Worm (Caenorhabditis elegans) whole organism, L4/young adult: ENCODE data around the gene F01D5.10.

Source experiments
- W03F9.2 ChIP-seq: fragments of 150-350 bp; optimal IDR thresholded peaks from 2 replicates; lab custom pipeline; 2014; ENCODE audit warnings: missing biosample characterization, missing genetic modification characterization
- dao-5 ChIP-seq: sonication (generic microtip); optimal IDR thresholded peaks from 2 replicates; lab custom pipeline; 2016; ENCODE audit warnings: missing genotype, missing genetic modification characterization, moderate library complexity, missing compliant biosample characterization
- him-1 ChIP-seq: sonication (generic microtip); optimal IDR thresholded peaks from 2 replicates; lab custom pipeline; 2016; ENCODE audit warnings: missing genotype, missing genetic modification reagents, missing genetic modification characterization, missing compliant biosample characterization

F01D5.10 gene

DNA sequence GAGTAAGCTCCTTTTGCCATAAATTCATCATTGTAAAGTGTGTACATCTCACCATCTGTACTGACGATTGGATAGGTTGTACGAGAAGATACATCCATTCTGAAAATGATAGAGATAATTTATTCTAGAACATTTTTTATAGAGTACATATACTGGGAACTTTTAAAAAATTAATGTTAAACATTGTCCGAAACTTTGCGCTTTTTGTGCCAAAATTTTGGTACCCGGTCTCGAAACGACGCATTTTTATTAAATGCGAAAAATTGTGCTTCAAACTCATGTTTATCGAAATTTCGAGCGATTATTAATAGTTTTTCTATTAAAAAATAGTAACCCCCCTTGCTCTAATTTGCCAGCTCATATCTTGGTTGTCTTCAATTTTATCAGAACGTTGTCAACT is 29.4 kb downstream of the F01D5.10 start, which contains the start of gene Y39G8B.5:
TSS of gene Y39G8B.5 (minus strand) at position 101 of the 400 bp plus-strand sequence.
- TF ChIP-seq dao-5 (tag; lab: Kevin White, UChicago) (no peak), him-1 (no peak), W03F9.2 (tag; lab: Kevin White, UChicago) (no peak)

DNA sequence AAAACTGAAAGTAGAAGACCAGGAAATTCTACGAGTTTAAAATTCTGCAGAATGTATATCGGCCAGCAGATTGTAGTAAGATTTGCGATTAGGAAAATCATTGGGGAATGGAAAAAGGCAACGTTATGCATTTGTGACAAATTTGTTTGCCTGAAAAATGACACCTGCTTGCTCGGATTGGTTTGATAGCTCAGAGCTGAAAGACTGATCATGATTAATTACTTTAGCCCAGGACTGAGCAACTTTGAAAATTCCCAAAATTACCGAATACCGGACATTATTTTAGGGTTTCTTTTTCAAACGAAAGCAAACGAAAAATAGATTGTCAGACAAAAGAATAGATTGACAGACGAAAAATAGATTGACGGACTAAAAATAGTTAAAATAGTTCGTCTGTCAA is 36.6 kb downstream of the F01D5.10 start, which contains the start of gene sre-47:
TSS of gene sre-47 (minus strand) at position 101 of the 400 bp plus-strand sequence.
- no peak for TF ChIP-seq W03F9.2 (tag; lab: Kevin White, UChicago)
- no peak for TF ChIP-seq him-1
- TF ChIP-seq dao-5 (tag; lab: Kevin White, UChicago), result no peak

DNA sequence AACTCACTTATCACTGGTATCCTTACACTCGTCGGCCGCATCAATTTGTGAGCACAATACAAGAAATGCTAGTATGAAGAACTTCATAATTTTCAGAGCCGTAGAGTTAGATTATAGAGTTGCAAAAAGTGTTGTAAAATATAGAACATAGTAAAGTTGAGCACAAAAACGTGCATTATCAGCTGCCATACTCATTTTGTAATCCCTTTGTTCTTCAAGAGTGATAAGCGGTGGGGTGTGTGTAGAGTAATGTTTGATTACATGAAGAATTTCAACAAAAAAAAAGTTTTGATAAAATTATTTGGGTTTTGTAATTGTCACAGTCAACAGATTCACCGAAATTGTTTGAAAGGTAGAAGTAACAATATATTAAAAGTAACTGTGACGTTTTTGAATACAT is 38.2 kb downstream of the F01D5.10 start, which contains the start of the genes Y39G8B.13 and Y39G8B.10:
TSS of gene Y39G8B.13 (minus strand) at position 125 of the 400 bp plus-strand sequence.
TSS of gene Y39G8B.10 (minus strand) at position 193 of the 400 bp plus-strand sequence.
- TF ChIP-seq dao-5 (tag; lab: Kevin White, UChicago), result no peak
- TF ChIP-seq W03F9.2 (tag; lab: Kevin White, UChicago), result no peak
- TF ChIP-seq him-1, result no peak

DNA sequence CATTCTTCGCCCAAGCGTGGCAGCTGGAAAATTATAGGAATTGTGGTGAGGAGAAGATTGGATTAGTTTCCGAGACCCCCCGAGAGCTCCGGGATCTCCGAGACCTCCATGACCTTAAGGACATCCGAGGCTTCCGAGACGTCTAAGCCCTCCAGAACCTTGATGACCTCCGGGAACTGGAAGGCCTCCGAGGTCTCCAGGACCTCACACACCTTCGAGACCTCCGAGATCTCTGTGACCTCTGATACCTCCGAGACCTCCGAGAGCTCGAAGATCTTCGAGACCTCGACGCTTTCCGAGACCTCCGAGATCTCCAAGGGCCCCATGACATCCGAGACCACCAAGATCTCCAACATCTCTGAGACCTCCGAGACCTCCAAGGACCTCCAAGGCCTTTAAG is 38.9 kb downstream of the F01D5.10 start:
- no peak for TF ChIP-seq him-1
- TF ChIP-seq dao-5 (tag; lab: Kevin White, UChicago), result no peak
- TF ChIP-seq W03F9.2 (tag; lab: Kevin White, UChicago), result no peak

DNA sequence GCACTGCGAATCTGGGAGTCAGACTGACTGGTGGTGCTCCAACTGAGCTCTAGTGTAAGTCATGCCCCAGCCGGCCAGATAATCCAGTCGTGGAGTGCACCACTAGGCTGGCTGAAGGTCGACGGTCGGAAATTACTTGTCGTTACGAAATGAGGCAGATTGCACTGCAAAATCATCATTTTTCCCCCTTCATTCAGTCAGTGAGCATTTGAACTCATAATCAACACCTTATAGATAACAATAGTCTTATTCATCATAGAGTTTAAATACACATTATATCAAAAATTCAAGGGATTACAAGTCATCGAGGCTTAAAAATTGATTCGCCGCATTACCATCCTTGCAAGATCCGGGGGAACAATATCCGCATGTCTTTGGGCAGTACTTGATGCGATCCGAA is 39.3 kb downstream of the F01D5.10 start:
- TF ChIP-seq him-1 (no peak), W03F9.2 (tag; lab: Kevin White, UChicago) (no peak), dao-5 (tag; lab: Kevin White, UChicago) (no peak)

DNA sequence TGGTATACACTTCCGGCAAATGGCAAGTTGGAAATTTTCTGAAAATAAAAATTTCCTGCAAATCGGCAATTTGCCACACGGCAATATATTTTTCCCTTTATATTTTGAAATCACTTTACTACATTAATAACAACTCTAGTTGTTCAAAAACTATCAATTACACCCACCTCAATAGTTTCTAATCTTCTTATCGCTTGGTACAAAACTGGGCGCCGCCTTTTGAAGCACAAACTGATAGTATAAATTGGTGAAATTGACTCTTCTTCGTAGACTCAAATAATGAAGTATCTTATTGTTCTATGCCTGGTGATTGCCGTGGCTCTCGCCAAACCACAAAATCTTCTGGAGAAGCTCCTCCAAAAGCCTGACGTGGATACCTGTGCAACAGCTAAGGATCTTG is 40.0 kb downstream of the F01D5.10 start, which contains the start of gene Y39G8B.9:
TSS of gene Y39G8B.9 (plus strand) at position 269 of the 400 bp plus-strand sequence.
- TF ChIP-seq W03F9.2 (tag; lab: Kevin White, UChicago), result no peak
- TF ChIP-seq him-1, result no peak
- no peak for TF ChIP-seq dao-5 (tag; lab: Kevin White, UChicago)

DNA sequence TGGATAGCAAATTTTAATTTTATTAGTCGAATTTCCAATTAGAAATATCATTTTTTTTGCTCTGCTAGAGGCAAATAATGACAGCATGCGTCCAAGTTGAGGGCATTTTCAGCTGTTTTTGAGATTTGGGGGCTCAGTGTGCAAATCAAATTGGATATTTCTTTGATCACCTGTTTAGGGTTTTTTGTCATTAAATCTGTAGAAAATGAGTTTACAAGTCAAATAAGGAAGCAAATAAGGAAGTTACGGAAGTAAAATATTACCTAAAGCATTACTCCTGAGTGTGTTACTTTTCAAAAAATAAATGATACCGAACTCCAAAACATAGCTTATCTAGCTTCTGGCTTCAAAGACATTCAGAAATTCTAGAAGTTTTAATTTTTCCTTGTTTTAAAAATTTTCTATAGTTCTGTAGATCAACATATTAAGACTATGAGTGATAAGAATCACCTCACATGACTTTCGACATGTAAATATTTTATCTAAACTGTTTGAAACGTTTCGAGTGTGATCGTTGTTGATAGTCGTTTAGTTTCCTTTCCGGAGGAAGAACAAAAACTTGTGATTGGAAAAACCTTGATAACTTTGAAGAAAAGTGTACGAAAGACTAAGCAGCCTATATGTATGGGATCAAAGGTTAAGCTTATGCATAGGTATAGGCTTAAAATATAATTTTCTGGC is 41.2 kb downstream of the F01D5.10 start, which contains the start of gene sre-48:
TSS of gene sre-48 (minus strand) at position 51 of the 681 bp plus-strand sequence.
- TF ChIP-seq dao-5 (tag; lab: Kevin White, UChicago), result no peak

DNA sequence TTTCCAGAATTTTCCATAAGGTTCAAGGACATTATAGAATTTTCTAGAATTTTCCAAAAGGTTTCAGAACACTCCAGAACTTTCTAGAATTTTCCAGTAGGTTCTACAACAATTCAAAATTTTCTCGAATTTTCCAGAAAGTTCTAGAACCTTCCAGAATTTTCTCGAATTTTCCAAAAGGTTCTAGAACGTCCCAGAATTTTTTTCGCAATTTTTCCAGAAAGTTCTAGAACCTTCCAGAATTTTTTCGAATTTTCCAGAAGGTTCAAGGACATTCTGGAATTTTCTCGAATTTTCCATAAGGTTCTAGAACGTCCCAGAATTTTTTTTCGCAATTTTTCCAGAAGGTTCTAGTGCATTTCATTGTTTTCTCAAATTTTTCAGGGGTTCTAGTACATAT is 43.4 kb downstream of the F01D5.10 start:
- TF ChIP-seq W03F9.2 (tag; lab: Kevin White, UChicago) (no peak), dao-5 (tag; lab: Kevin White, UChicago) (no peak), him-1 (no peak)

DNA sequence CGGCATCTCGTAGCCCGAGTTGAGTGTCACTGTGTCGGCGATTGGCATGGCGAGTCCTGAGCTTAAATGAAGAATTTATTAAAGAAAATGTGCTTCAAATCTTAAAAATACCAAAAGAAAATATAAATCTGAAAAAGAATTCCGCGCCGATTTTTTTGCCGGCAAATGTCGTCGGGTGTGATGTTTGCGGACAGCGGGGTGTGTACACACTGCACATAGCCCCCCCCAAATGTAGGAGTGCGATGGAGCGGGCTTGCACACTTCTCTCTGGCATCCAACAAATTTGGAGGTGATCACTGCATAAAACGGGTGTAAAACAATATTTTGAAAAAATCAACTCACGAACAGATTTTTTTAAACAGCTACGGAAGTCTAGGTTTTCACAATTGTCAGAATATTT is 45.0 kb downstream of the F01D5.10 start, which contains the start of gene Y39G8B.2:
TSS of gene Y39G8B.2 (minus strand) at position 61 of the 400 bp plus-strand sequence.
- TF ChIP-seq him-1 (no peak), W03F9.2 (tag; lab: Kevin White, UChicago) (no peak), dao-5 (tag; lab: Kevin White, UChicago) (no peak)

DNA sequence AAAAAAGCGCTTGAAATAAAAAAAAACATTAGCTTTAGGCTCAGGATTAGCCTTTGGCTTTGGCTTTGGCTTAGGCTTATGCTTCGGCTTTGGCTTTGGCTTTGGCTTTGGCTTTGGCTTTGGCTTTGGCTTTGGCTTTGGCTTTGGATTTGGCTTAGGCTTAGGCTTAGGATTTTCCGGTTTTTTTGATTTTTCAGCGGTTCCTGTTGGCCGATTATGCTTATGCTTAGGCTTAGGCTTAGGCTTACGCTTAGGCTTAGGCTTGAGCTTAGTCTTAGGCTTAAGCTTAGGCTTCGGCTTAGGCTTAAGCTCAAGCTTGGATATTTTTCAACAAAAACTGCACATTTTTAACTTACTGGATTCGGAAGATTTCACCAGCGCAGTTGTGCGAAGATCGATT is 47.0 kb downstream of the F01D5.10 start:
- TF ChIP-seq dao-5 (tag; lab: Kevin White, UChicago), result no peak
- no peak for TF ChIP-seq him-1
- TF ChIP-seq W03F9.2 (tag; lab: Kevin White, UChicago), result no peak

DNA sequence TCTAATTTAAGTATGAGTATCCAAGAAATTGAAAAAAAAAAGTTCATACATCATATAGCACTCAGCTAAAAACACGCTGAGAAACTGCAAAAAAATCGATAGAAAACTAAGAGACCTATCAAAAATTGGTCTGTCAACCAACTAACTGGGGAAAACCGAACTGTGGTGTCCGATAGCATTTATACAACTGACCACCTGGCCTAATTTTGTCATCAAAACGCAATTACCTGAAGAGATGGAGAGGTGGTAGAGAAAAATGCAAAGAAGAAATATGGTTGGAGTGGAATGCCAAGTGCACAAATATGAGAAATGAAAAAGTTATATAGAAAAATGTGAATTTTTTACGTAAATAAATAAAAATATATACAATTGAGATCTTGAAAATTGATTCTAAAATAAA is 47.6 kb downstream of the F01D5.10 start, which contains the start of gene Y39G8B.1:
TSS of gene Y39G8B.1 (minus strand) at position 299 of the 400 bp plus-strand sequence.
- TF ChIP-seq dao-5 (tag; lab: Kevin White, UChicago), result no peak
- peak; percentile 27 for TF ChIP-seq W03F9.2 (tag; lab: Kevin White, UChicago)

DNA sequence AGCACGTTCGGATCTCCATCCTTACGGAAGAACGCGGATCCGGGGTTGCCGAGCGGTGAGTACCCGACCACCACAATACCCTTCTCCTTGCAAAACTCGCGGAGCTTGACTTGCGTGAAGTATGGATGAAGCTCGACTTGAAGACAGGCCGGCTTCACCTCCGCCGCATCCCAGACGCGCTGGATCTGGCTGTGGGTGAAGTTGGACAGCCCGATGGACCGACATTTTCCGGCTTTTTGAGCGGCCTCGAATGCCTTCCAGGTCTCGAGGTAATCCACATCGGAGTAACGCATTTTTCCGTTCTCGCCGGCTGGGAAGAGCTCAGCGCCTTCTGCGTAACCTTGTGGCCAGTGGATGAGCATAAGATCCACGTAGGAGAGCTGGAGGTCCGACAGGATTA is 48.9 kb downstream of the F01D5.10 start:
- TF ChIP-seq W03F9.2 (tag; lab: Kevin White, UChicago), result no peak
- no peak for TF ChIP-seq dao-5 (tag; lab: Kevin White, UChicago)
- TF ChIP-seq him-1, result no peak

DNA sequence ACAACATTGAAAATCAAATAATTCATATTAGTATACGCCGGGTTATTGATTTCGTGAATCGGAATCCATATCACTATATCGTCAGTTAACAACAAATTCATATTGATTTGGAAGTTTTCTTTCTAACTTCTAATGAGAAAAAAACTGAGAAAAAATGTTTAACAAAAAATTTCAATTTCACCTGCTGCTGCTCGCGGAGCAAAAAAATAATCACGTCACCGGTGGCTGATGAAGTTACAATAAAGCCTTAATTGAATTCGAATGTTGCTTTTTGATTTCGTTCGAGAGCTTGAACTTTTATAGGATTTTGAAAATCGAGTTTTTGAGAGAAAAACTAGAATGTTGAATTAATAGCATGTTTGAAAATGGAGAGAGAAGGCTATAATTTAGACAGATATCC is 52.2 kb downstream of the F01D5.10 start, which contains the start of gene sre-43:
TSS of gene sre-43 (minus strand) at position 101 of the 400 bp plus-strand sequence.
- no peak for TF ChIP-seq dao-5 (tag; lab: Kevin White, UChicago)
- no peak for TF ChIP-seq W03F9.2 (tag; lab: Kevin White, UChicago)
- no peak for TF ChIP-seq him-1
